Worm (Caenorhabditis elegans) whole organism, L1 larva: ENCODE data around the gene R102.3.

Experiments used
- C04F5.9 ChIP-seq: sonication (generic microtip); optimal IDR thresholded peaks from 2 replicates; lab custom pipeline; 2016; ENCODE audit warnings: missing genetic modification characterization, missing compliant biosample characterization
- C16A3.4 ChIP-seq: fragments of 150-350 bp; optimal IDR thresholded peaks from 2 replicates; lab custom pipeline; 2014; ENCODE audit warnings: missing biosample characterization, missing genetic modification characterization
- F16B12.6 ChIP-seq: fragments of 150-350 bp; optimal IDR thresholded peaks from 2 replicates; lab custom pipeline; 2014; ENCODE audit warnings: missing biosample characterization, missing genetic modification characterization
- aha-1 ChIP-seq: fragments of 150-350 bp; optimal IDR thresholded peaks from 2 replicates; lab custom pipeline; 2014; ENCODE audit warnings: missing biosample characterization, missing genetic modification characterization
- alr-1 ChIP-seq: fragments of 200-800 bp; sonication (Bioruptor generic); optimal IDR thresholded peaks from 2 replicates; lab custom pipeline; 2018; ENCODE audit warnings: borderline replicate concordance, mild to moderate bottlenecking, missing genetic modification characterization, missing compliant biosample characterization
- aly-2 ChIP-seq: fragments of 150-350 bp; optimal IDR thresholded peaks from 2 replicates; lab custom pipeline; 2014; ENCODE audit warnings: missing biosample characterization, missing genetic modification characterization
- ceh-82 ChIP-seq, 3 experiments: fragments of 150-350 bp in 1 of 3; sonication (generic microtip) in 2 of 3; optimal IDR thresholded peaks; 2 replicates each; lab custom pipeline; 2014 to 2017; ENCODE audit warnings: missing biosample characterization in 3 of 3, missing genetic modification characterization in 3 of 3
- ceh-88 ChIP-seq: fragments of 200-800 bp; sonication (Bioruptor generic); IDR thresholded peaks from 2 replicates; pipeline ENCODE4 v1.3.6; 2022; ENCODE audit warnings: missing genetic modification characterization, missing compliant biosample characterization
- ceh-90 ChIP-seq: sonication (generic microtip); optimal IDR thresholded peaks from 2 replicates; lab custom pipeline; 2016; ENCODE audit warnings: missing genetic modification characterization, missing compliant biosample characterization
- ces-1 ChIP-seq: fragments of 150-350 bp; optimal IDR thresholded peaks from 2 replicates; lab custom pipeline; 2014; ENCODE audit warnings: missing biosample characterization, missing genetic modification reagents, missing genetic modification characterization
- dpl-1 ChIP-seq, 3 experiments: fragments of 150-350 bp in 2 of 3; sonication (generic microtip) in 1 of 3; optimal IDR thresholded peaks; 2 replicates each; lab custom pipeline; 2014 to 2017; ENCODE audit warnings: missing biosample characterization in 3 of 3, missing genetic modification characterization in 3 of 3, missing genetic modification reagents in 3 of 3
- dsc-1 ChIP-seq: sonication (generic microtip); optimal IDR thresholded peaks from 2 replicates; lab custom pipeline; 2016; ENCODE audit warnings: mild to moderate bottlenecking, missing genetic modification characterization, missing compliant biosample characterization
- elt-3 ChIP-seq, 6 experiments: fragments of 150-350 bp in 1 of 6; sonication (generic microtip); optimal IDR thresholded peaks; 2 replicates each; lab custom pipeline; 2017 to 2018; ENCODE audit warnings: missing biosample characterization in 6 of 6, missing genetic modification characterization in 6 of 6, inconsistent platforms in 1 of 6
- hlh-4 ChIP-seq: sonication (generic microtip); optimal IDR thresholded peaks from 2 replicates; lab custom pipeline; 2016; ENCODE audit warnings: mild to moderate bottlenecking, missing genetic modification characterization, missing compliant biosample characterization
- isw-1 ChIP-seq: fragments of 200-800 bp; sonication (Bioruptor generic); IDR thresholded peaks from 2 replicates; pipeline ENCODE4 v1.3.6; 2022; ENCODE audit warnings: missing genetic modification characterization, missing compliant biosample characterization
- jun-1 ChIP-seq: fragments of 150-350 bp; optimal IDR thresholded peaks from 2 replicates; lab custom pipeline; 2014; ENCODE audit warnings: missing biosample characterization, missing genetic modification reagents, missing genetic modification characterization
- lin-13 ChIP-seq: fragments of 150-350 bp; optimal IDR thresholded peaks from 2 replicates; lab custom pipeline; 2014; ENCODE audit warnings: missing biosample characterization, missing genetic modification reagents, missing genetic modification characterization
- lin-14 ChIP-seq: fragments of 200-800 bp; sonication (Bioruptor generic); optimal IDR thresholded peaks from 2 replicates; lab custom pipeline; 2018; ENCODE audit warnings: mild to moderate bottlenecking, missing genetic modification characterization, moderate library complexity, missing compliant biosample characterization
- lin-35 ChIP-seq, 2 experiments: fragments of 150-350 bp; optimal IDR thresholded peaks; 2 replicates each; lab custom pipeline; 2014; ENCODE audit warnings: missing biosample characterization in 2 of 2, missing genetic modification characterization in 2 of 2, missing genetic modification reagents in 2 of 2
- lsy-2 ChIP-seq, 2 experiments: fragments of 150-350 bp; optimal IDR thresholded peaks; 2 replicates each; lab custom pipeline; 2014; ENCODE audit warnings: missing biosample characterization in 2 of 2, missing genetic modification characterization in 2 of 2
- mdl-1 ChIP-seq, 2 experiments: fragments of 150-350 bp; optimal IDR thresholded peaks; 2 replicates each; lab custom pipeline; 2014 to 2017; ENCODE audit warnings: missing biosample characterization in 2 of 2, missing genetic modification characterization in 2 of 2, inconsistent platforms in 1 of 2
- nhr-12 ChIP-seq: sonication (generic microtip); optimal IDR thresholded peaks from 2 replicates; lab custom pipeline; 2017; ENCODE audit warnings: missing biosample characterization, missing genetic modification characterization
- nhr-19 ChIP-seq: fragments of 200-800 bp; sonication (Bioruptor generic); conservative IDR thresholded peaks from 2 replicates; pipeline ENCODE4 v1.3.6; 2022; ENCODE audit warnings: missing genetic modification characterization, missing compliant biosample characterization
- nhr-20 ChIP-seq: sonication (generic microtip); optimal IDR thresholded peaks from 2 replicates; lab custom pipeline; 2016; ENCODE audit warnings: mild to moderate bottlenecking, missing genetic modification characterization, missing compliant biosample characterization
- nhr-47 ChIP-seq: sonication (generic microtip); optimal IDR thresholded peaks from 2 replicates; lab custom pipeline; 2016; ENCODE audit warnings: mild to moderate bottlenecking, missing genetic modification characterization, moderate library complexity, missing compliant biosample characterization
- nhr-71 ChIP-seq: sonication (generic microtip); optimal IDR thresholded peaks from 2 replicates; lab custom pipeline; 2016; ENCODE audit warnings: mild to moderate bottlenecking, missing genetic modification characterization, moderate library complexity, missing compliant biosample characterization
- nhr-84 ChIP-seq: sonication (generic microtip); optimal IDR thresholded peaks from 2 replicates; lab custom pipeline; 2017; ENCODE audit warnings: missing biosample characterization, missing genetic modification characterization
- nhr-85 ChIP-seq: sonication (generic microtip); peaks from one replicate; lab custom pipeline; 2016; ENCODE audit warnings: missing genetic modification characterization, inconsistent platforms, missing compliant biosample characterization
- pqm-1 ChIP-seq: sonication (generic microtip); optimal IDR thresholded peaks from 3 replicates; lab custom pipeline; 2017; ENCODE audit warnings: missing biosample characterization, missing genetic modification characterization
- rnt-1 ChIP-seq: sonication (generic microtip); optimal IDR thresholded peaks from 2 replicates; lab custom pipeline; 2016; ENCODE audit warnings: mild to moderate bottlenecking, missing genetic modification characterization, moderate library complexity, missing compliant biosample characterization
- snpc-4 ChIP-seq: fragments of 150-350 bp; optimal IDR thresholded peaks from 2 replicates; lab custom pipeline; 2014; ENCODE audit warnings: missing biosample characterization, missing genetic modification characterization
- snu-23 ChIP-seq: sonication (generic microtip); optimal IDR thresholded peaks from 2 replicates; lab custom pipeline; 2016; ENCODE audit warnings: missing genetic modification characterization, missing compliant biosample characterization
- sox-4 ChIP-seq: sonication (generic microtip); optimal IDR thresholded peaks from 2 replicates; lab custom pipeline; 2016; ENCODE audit warnings: missing genetic modification characterization, missing compliant biosample characterization
- swsn-7 ChIP-seq: sonication (generic microtip); optimal IDR thresholded peaks from 2 replicates; lab custom pipeline; 2016; ENCODE audit warnings: missing genetic modification characterization, missing compliant biosample characterization
- tbx-2 ChIP-seq: sonication (generic microtip); optimal IDR thresholded peaks from 2 replicates; lab custom pipeline; 2016; ENCODE audit warnings: missing genetic modification characterization, missing compliant biosample characterization
- unc-130 ChIP-seq: fragments of 150-350 bp; optimal IDR thresholded peaks from 2 replicates; lab custom pipeline; 2017; ENCODE audit warnings: missing biosample characterization, missing genetic modification characterization, inconsistent platforms
- unc-30 ChIP-seq: sonication (generic microtip); optimal IDR thresholded peaks from 2 replicates; lab custom pipeline; 2017; ENCODE audit warnings: missing biosample characterization, missing genetic modification characterization
- vab-15 ChIP-seq: sonication (generic microtip); optimal IDR thresholded peaks from 2 replicates; lab custom pipeline; 2017; ENCODE audit warnings: missing genotype, mild to moderate bottlenecking, missing genetic modification characterization, missing compliant biosample characterization
- ztf-4 ChIP-seq: fragments of 150-350 bp; optimal IDR thresholded peaks from 2 replicates; lab custom pipeline; 2014; ENCODE audit warnings: missing biosample characterization, missing genetic modification characterization

R102.3 gene

DNA sequence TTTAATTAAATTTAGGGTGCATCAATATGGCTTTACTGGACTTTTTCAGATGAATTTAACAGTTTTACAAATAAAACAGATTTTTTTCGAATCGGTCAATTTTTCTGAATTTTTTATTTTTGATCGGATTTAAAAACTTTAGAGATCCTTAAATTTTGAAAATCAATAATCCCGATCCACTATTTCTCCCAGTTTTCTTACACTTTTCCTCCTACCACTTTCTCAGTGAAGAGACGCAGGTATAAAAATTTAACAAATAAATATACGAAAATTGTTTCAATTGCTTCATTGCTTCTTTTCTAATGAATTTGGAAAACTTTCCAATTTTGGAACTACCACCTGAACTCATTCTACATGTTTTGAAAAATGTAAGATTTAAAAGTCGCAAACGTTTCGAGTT is 25.2 kb upstream of the R102.3 start, which contains the start of gene K08C7.7:
K08C7.7 (plus strand) TSS at position 301 of the 400 bp plus-strand sequence.
- no peak for TF ChIP-seq snu-23 (GFP tag; lab: Kevin White, UChicago)
- TF ChIP-seq aly-2 (tag; lab: Kevin White, UChicago): no peak
- TF ChIP-seq snpc-4 (tag; lab: Kevin White, UChicago): no peak
- no peak for TF ChIP-seq swsn-7
- TF ChIP-seq F16B12.6 (tag; lab: Kevin White, UChicago): no peak
- no peak for TF ChIP-seq C04F5.9
- TF ChIP-seq nhr-84 (tag; lab: Kevin White, UChicago): no peak
- no peak for TF ChIP-seq ztf-4 (tag; lab: Kevin White, UChicago)
- TF ChIP-seq dsc-1: no peak
- no peak for TF ChIP-seq lsy-2 (tag; optimal IDR thresholded peaks at IDR 0.05; lab: Kevin White, UChicago)
- no peak for TF ChIP-seq sox-4 (tag; lab: Kevin White, UChicago)

DNA sequence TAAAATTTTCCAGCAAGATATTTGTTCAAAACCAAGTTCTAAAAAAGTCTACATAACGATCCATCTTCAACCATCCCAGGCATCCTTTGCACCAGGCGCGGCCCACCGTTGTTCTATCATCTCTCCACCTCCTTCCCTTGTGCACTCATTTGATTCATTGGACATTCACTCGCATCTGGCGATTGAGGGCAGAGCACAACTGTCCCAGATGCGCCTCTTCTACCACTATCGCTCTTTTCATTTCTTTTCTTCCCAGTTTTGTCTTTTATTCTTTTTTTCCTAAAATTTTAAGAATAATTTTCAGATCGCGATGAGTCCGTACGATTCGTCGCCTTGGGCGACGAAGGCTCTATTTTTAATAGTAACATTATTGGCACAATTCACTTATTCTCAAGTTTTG is 22.8 kb upstream of the R102.3 start, which contains the start of gene epi-1:
epi-1 (plus strand) TSS at position 301 of the 400 bp plus-strand sequence.
- TF ChIP-seq nhr-20 (tag; lab: Kevin White, UChicago) (no peak), rnt-1 (tag; lab: Kevin White, UChicago) (peak; percentile 11)
- TF ChIP-seq, all 84 proteins: peak for 1

DNA sequence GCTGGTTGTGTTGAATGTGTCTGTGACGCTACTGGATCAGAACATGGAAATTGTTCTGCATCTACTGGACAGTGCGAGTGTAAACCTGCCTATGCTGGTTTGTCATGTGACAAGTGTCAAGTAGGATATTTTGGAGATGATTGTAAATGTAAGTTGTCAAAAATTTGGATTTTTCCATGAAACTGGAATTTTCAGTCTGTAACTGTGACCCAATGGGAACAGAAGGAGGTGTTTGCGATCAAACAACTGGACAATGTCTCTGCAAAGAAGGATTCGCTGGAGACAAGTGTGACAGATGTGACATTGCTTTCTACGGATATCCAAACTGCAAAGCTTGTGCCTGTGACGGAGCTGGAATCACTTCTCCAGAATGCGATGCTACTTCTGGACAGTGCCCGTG is 20.8 kb upstream of the R102.3 start:
- no peak for TF ChIP-seq snpc-4 (tag; lab: Kevin White, UChicago)
- no peak for TF ChIP-seq aha-1 (tag; lab: Kevin White, UChicago)
- no peak for TF ChIP-seq ceh-88 (GFP tag; lab: Robert Waterston, UW)
- no peak for TF ChIP-seq rnt-1 (tag; lab: Kevin White, UChicago)
- no peak for TF ChIP-seq unc-30
- TF ChIP-seq aly-2 (tag; lab: Kevin White, UChicago): no peak
- no peak for TF ChIP-seq dpl-1 (GFP tag; optimal IDR thresholded peaks at IDR 0.05; lab: Kevin White, UChicago)
- TF ChIP-seq elt-3 (tag; optimal IDR thresholded peaks at IDR 0.05; lab: Kevin White, UChicago): no peak
- no peak for TF ChIP-seq alr-1 (tag; lab: Kevin White, UChicago)
- no peak for TF ChIP-seq ceh-90
- TF ChIP-seq mdl-1 (tag; optimal IDR thresholded peaks at IDR 0.05; lab: Kevin White, UChicago): no peak
- TF ChIP-seq C16A3.4: no peak

DNA sequence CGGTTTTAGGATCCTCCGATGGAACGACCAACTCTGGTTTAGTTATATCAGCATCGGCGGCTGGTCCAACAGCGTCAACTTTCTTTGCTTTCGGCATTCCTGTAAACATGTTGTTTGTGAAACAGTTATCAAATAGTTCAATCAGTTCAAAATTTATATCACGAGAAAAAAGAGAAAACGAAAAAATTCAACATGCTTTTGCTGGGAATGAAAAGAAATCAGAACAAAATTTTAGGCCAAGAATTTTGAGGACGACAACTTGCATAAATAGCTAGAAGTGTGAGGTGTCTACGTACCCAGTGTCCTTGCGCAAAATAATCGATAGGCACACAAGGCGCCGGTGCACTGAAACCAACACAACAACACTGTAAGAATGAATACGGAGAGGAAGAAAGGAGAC is 8.9 kb upstream of the R102.3 start, which contains the start of gene K08C7.4:
K08C7.4 (minus strand) TSS at position 101 of the 400 bp plus-strand sequence.
- no peak for TF ChIP-seq nhr-47 (tag; lab: Kevin White, UChicago)
- TF ChIP-seq isw-1: no peak
- no peak for TF ChIP-seq lin-13 (GFP tag; lab: Kevin White, UChicago)
- no peak for TF ChIP-seq ces-1 (GFP tag; lab: Kevin White, UChicago)
- TF ChIP-seq snu-23 (GFP tag; lab: Kevin White, UChicago): no peak
- TF ChIP-seq pqm-1: no peak
- no peak for TF ChIP-seq ceh-82 (tag; optimal IDR thresholded peaks at IDR 0.05; lab: Kevin White, UChicago)
- no peak for TF ChIP-seq nhr-12
- TF ChIP-seq vab-15 (tag; lab: Kevin White, UChicago): no peak
- no peak for TF ChIP-seq tbx-2 (tag; lab: Kevin White, UChicago)

DNA sequence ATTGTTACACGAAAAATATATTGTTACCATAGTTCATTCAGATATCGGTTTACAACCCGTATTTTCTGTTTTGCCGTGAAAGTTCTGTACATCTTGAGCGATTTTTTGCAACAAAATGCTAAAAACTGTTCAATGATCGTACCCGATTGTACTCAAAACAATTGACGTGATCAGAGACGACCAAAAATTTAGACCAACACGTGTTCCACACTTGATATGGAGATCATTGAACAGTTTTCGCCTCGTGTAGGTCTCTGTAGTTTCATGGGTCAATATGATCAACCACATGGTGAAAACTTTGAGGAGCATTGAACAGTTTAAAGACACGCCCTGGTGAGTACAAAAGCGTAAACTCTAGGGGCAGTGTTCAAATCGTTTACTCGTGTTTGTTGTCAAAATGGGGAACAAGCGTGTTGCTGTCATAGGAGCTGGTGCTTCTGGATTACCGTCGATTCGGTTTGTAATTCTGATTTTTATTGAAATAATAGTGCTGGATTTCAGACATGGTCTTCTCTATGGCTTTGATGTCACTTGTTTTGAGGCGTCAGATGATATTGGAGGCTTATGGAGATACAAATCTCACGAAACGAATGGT is 7.1 kb upstream of the R102.3 start, which contains the start of gene fmo-2:
fmo-2 (plus strand) TSS at position 370 of the 595 bp plus-strand sequence.
- peak; percentile 54 for TF ChIP-seq nhr-20 (tag; lab: Kevin White, UChicago)
- TF ChIP-seq lin-35 (GFP tag; optimal IDR thresholded peaks at IDR 0.05; lab: Kevin White, UChicago): peak in 1 of 2 experiments; percentile 69
- TF ChIP-seq hlh-4 (tag; lab: Kevin White, UChicago): no peak
- peak; percentile 50 for TF ChIP-seq lin-14 (GFP tag; lab: Kevin White, UChicago)
- peak; percentile 41 for TF ChIP-seq nhr-85 (tag; lab: Kevin White, UChicago)
- TF ChIP-seq unc-130 (tag; lab: Kevin White, UChicago): no peak
- no peak for TF ChIP-seq nhr-71 (tag; lab: Kevin White, UChicago)
- TF ChIP-seq C16A3.4: peak; percentile 29
- TF ChIP-seq jun-1: peak; percentile 28
- peak in 1 of 6 experiments; percentile 42 for TF ChIP-seq elt-3 (tag; optimal IDR thresholded peaks at IDR 0.05; lab: Kevin White, UChicago)
- peak; percentile 40; the same call in 1 of the 2 replicates for TF ChIP-seq nhr-19 (GFP tag; lab: Robert Waterston, UW)
- TF ChIP-seq mdl-1 (tag; optimal IDR thresholded peaks at IDR 0.05; lab: Kevin White, UChicago): peak in 1 of 2 experiments; percentile 94
